Fruit fly (Drosophila melanogaster) whole organism, wandering third instar larva: ENCODE measurements around the gene Hira.
A peak's percentile ranks its signal among the peaks of the same experiment; 100 is the strongest.

Experiments
- Abd-B ChIP-seq: fragments of >200 bp; optimal IDR thresholded peaks from 2 replicates; lab custom pipeline; 2017; ENCODE audit warnings: missing biosample characterization, missing genetic modification characterization
- CG32264 ChIP-seq: fragments of 200-800 bp; sonication (Bioruptor generic); optimal IDR thresholded peaks from 2 replicates; lab custom pipeline; 2016; ENCODE audit warnings: missing biosample characterization, missing genetic modification characterization
- CG9705 ChIP-seq: fragments of 200-800 bp; sonication (Bioruptor generic); optimal IDR thresholded peaks from 2 replicates; lab custom pipeline; 2018; ENCODE audit warnings: missing biosample characterization, mild to moderate bottlenecking, missing genetic modification characterization
- CrebA ChIP-seq: fragments of 200-800 bp; sonication (Bioruptor generic); optimal IDR thresholded peaks from 2 replicates; lab custom pipeline; 2016; ENCODE audit warnings: missing biosample characterization, mild to moderate bottlenecking, missing genetic modification characterization, borderline replicate concordance
- Dfd ChIP-seq: fragments of >200 bp; optimal IDR thresholded peaks from 2 replicates; lab custom pipeline; 2017; ENCODE audit warnings: missing biosample characterization, missing genetic modification characterization
- Dif ChIP-seq: fragments of 200-275, 200-300 bp; sonication (Bioruptor generic); optimal IDR thresholded peaks from 2 replicates; lab custom pipeline; 2018; ENCODE audit warnings: missing biosample characterization, missing genetic modification characterization; ENCODE audit not compliant: partially characterized antibody
- GATAd ChIP-seq: sonication (Bioruptor generic); optimal IDR thresholded peaks from 2 replicates; lab custom pipeline; 2016; ENCODE audit warnings: missing biosample characterization, missing genetic modification characterization
- HLH106 ChIP-seq: fragments of 200-800 bp; optimal IDR thresholded peaks from 3 replicates; lab custom pipeline; 2019; ENCODE audit warnings: missing biosample characterization, mild to moderate bottlenecking, missing genetic modification characterization, moderate library complexity
- Hnf4 ChIP-seq: fragments of 200-800 bp; sonication (Bioruptor generic); optimal IDR thresholded peaks from 2 replicates; lab custom pipeline; 2016; ENCODE audit warnings: missing biosample characterization, mild to moderate bottlenecking, missing genetic modification characterization
- Hr78 ChIP-seq: fragments of >200 bp; optimal IDR thresholded peaks from 2 replicates; lab custom pipeline; 2017; ENCODE audit warnings: missing biosample characterization, missing genetic modification characterization
- Hr83 ChIP-seq: fragments of 200-300 bp; sonication (Bioruptor generic); optimal IDR thresholded peaks from 2 replicates; lab custom pipeline; 2016; ENCODE audit warnings: missing biosample characterization, mild to moderate bottlenecking, missing genetic modification characterization, moderate library complexity; ENCODE audit not compliant: poor library complexity, severe bottlenecking
- Jra ChIP-seq: sonication (Bioruptor generic); optimal IDR thresholded peaks from 2 replicates; lab custom pipeline; 2016; ENCODE audit warnings: missing biosample characterization, missing genetic modification characterization
- Mio ChIP-seq: sonication (Bioruptor generic); optimal IDR thresholded peaks from 2 replicates; lab custom pipeline; 2016; ENCODE audit warnings: missing biosample characterization, missing genetic modification characterization
- Myc ChIP-seq: fragments of >200 bp; optimal IDR thresholded peaks from 2 replicates; lab custom pipeline; 2017
- N ChIP-seq: fragments of >200 bp; optimal IDR thresholded peaks from 2 replicates; lab custom pipeline; 2018; ENCODE audit warnings: missing biosample characterization, missing external identifiers, missing genetic modification characterization
- OdsH ChIP-seq: fragments of 200-800 bp; sonication (Bioruptor generic); optimal IDR thresholded peaks from 2 replicates; lab custom pipeline; 2016; ENCODE audit warnings: missing biosample characterization, mild to moderate bottlenecking, missing genetic modification characterization
- Rel ChIP-seq, 2 experiments: fragments of 200-800 bp; sonication (Bioruptor generic) in 1 of 2; optimal IDR thresholded peaks; 2 replicates in 1 of 2; 3 replicates in 1 of 2; lab custom pipeline; 2016 to 2019; ENCODE audit warnings: mild to moderate bottlenecking in 2 of 2, missing biosample characterization in 2 of 2, missing genetic modification characterization in 2 of 2, moderate library complexity in 1 of 2
- Sp1 ChIP-seq: fragments of 200-800 bp; sonication (Bioruptor generic); optimal IDR thresholded peaks from 3 replicates; lab custom pipeline; 2019; ENCODE audit warnings: missing biosample characterization, mild to moderate bottlenecking, missing genetic modification characterization, moderate library complexity
- Vsx2 ChIP-seq: fragments of 200-300, 225-300 bp; sonication (Bioruptor generic); optimal IDR thresholded peaks from 2 replicates; lab custom pipeline; 2018; ENCODE audit warnings: missing biosample characterization, missing genetic modification characterization; ENCODE audit not compliant: partially characterized antibody
- br ChIP-seq: fragments of 200-800 bp; sonication (Bioruptor generic); optimal IDR thresholded peaks from 2 replicates; lab custom pipeline; 2016; ENCODE audit warnings: missing biosample characterization, missing genetic modification characterization
- brk ChIP-seq: fragments of 200-800 bp; sonication (Bioruptor generic); optimal IDR thresholded peaks from 2 replicates; lab custom pipeline; 2016; ENCODE audit warnings: missing biosample characterization, mild to moderate bottlenecking, missing genetic modification characterization
- dl ChIP-seq, 2 experiments: fragments of 175-275, 200-275 bp in 1 of 2; fragments of 200-275 bp in 1 of 2; sonication (Bioruptor generic); optimal IDR thresholded peaks; lab custom pipeline; 2018; ENCODE audit warnings: mild to moderate bottlenecking in 2 of 2, missing biosample characterization in 2 of 2, missing genetic modification characterization in 2 of 2, moderate library complexity in 2 of 2; ENCODE audit not compliant: partially characterized antibody in 2 of 2, insufficient read depth in 1 of 2
- dmrt93B ChIP-seq: fragments of 200-800 bp; sonication (Bioruptor generic); optimal IDR thresholded peaks from 2 replicates; lab custom pipeline; 2018; ENCODE audit warnings: missing biosample characterization, mild to moderate bottlenecking, missing genetic modification characterization
- dsf ChIP-seq: sonication (Bioruptor generic); optimal IDR thresholded peaks from 2 replicates; lab custom pipeline; 2016; ENCODE audit warnings: missing biosample characterization, missing genetic modification characterization, borderline replicate concordance
- ey ChIP-seq: fragments of 200-800 bp; sonication (Bioruptor generic); optimal IDR thresholded peaks from 2 replicates; lab custom pipeline; 2016; ENCODE audit warnings: missing biosample characterization, missing genetic modification characterization
- foxo ChIP-seq, 2 experiments: fragments of 200-800 bp; sonication (Bioruptor generic); optimal IDR thresholded peaks; 2 replicates in 1 of 2; 3 replicates in 1 of 2; lab custom pipeline; 2016 to 2017; ENCODE audit warnings: missing biosample characterization in 2 of 2, missing genetic modification characterization in 2 of 2
- fru ChIP-seq: fragments of 200-800 bp; sonication (Bioruptor generic); optimal IDR thresholded peaks from 3 replicates; lab custom pipeline; 2016; ENCODE audit warnings: missing biosample characterization, mild to moderate bottlenecking, missing genetic modification characterization
- h ChIP-seq: fragments of 200-800 bp; sonication (Bioruptor generic); optimal IDR thresholded peaks from 3 replicates; lab custom pipeline; 2016; ENCODE audit warnings: missing biosample characterization, mild to moderate bottlenecking, missing genetic modification characterization
- jim ChIP-seq: fragments of 175-275, 200-325 bp; sonication (Bioruptor generic); optimal IDR thresholded peaks from 2 replicates; lab custom pipeline; 2016; ENCODE audit warnings: missing biosample characterization, mild to moderate bottlenecking, missing genetic modification characterization
- lola ChIP-seq: fragments of >200 bp; optimal IDR thresholded peaks from 2 replicates; lab custom pipeline; 2017; ENCODE audit warnings: missing biosample characterization, missing genetic modification characterization
- pan ChIP-seq: fragments of >200 bp; optimal IDR thresholded peaks from 2 replicates; lab custom pipeline; 2017
- psq ChIP-seq: fragments of 200-800 bp; sonication (Bioruptor generic); optimal IDR thresholded peaks from 3 replicates; lab custom pipeline; 2017; ENCODE audit warnings: missing biosample characterization, mild to moderate bottlenecking, missing genetic modification characterization, moderate library complexity
- rgr ChIP-seq: fragments of 200-800 bp; sonication (Bioruptor generic); optimal IDR thresholded peaks from 3 replicates; lab custom pipeline; 2016; ENCODE audit warnings: missing biosample characterization, mild to moderate bottlenecking, missing genetic modification characterization
- sage ChIP-seq: fragments of 200-800 bp; sonication (Bioruptor generic); optimal IDR thresholded peaks from 2 replicates; lab custom pipeline; 2016; ENCODE audit warnings: missing biosample characterization, mild to moderate bottlenecking, missing genetic modification characterization
- sv ChIP-seq: fragments of 200-800 bp; sonication (Bioruptor generic); optimal IDR thresholded peaks from 3 replicates; lab custom pipeline; 2016; ENCODE audit warnings: missing biosample characterization, missing genetic modification characterization
- tai ChIP-seq: sonication (Bioruptor generic); optimal IDR thresholded peaks from 2 replicates; lab custom pipeline; 2016; ENCODE audit warnings: missing biosample characterization, missing genetic modification characterization
- usp ChIP-seq: fragments of >200 bp; optimal IDR thresholded peaks from 2 replicates; lab custom pipeline; 2017; ENCODE audit warnings: missing biosample characterization, missing genetic modification characterization
- woc ChIP-seq: sonication (Bioruptor generic); optimal IDR thresholded peaks from 2 replicates; lab custom pipeline; 2016; ENCODE audit warnings: missing biosample characterization, mild to moderate bottlenecking, missing genetic modification characterization

Hira gene

dm6 chrX:7696711-7697654 is 24.9 kb upstream of the Hira start (continued):
- TF ChIP-seq N (GFP tag; lab: Kevin White, UChicago) (no peak), usp (GFP tag; lab: Kevin White, UChicago) (no peak), HLH106 (tag; lab: Kevin White, UChicago) (peak; percentile 97), lola (GFP tag; lab: Kevin White, UChicago) (no peak), woc (GFP tag; lab: Kevin White, UChicago) (peak; percentile 95), foxo (GFP tag; optimal IDR thresholded peaks at IDR 0.05; lab: Kevin White, UChicago) (peak; percentile 83 to 97), fru (peak; percentile 96), sage (GFP tag; lab: Kevin White, UChicago) (peak; percentile 92), Dif (peak; percentile 99), ey (GFP tag; lab: Kevin White, UChicago) (peak; percentile 97), Myc (lab: Kevin White, UChicago) (no peak), Dfd (GFP tag; lab: Kevin White, UChicago) (peak; percentile 79), Mio (GFP tag; lab: Kevin White, UChicago) (peak; percentile 74), Hr83 (peak; percentile 24), Abd-B (GFP tag; lab: Kevin White, UChicago) (no peak), rgr (peak; percentile 97), dl (GFP tag; optimal IDR thresholded peaks at IDR 0.05; lab: Kevin White, UChicago; ENCODE audit: insufficient read depth in 1 of 2, partially characterized antibody in 2 of 2) (peak; percentile 96 to 98)

- peak; percentile 93 for TF ChIP-seq woc (GFP tag; lab: Kevin White, UChicago)
- peak; percentile 83 for TF ChIP-seq dsf (GFP tag; lab: Kevin White, UChicago)
- peak; percentile 97 for TF ChIP-seq Hnf4
- peak; percentile 78 for TF ChIP-seq Rel (GFP tag; optimal IDR thresholded peaks at IDR 0.05; lab: Kevin White, UChicago)
- TF ChIP-seq Rel (tag; optimal IDR thresholded peaks at IDR 0.05; lab: Kevin White, UChicago), result peak; percentile 83
- TF ChIP-seq psq (GFP tag; lab: Kevin White, UChicago), result peak; percentile 97
- TF ChIP-seq N (GFP tag; lab: Kevin White, UChicago), result no peak
- TF ChIP-seq Jra (GFP tag; lab: Kevin White, UChicago), result peak; percentile 93
- peak; percentile 65 for TF ChIP-seq CrebA (GFP tag; lab: Kevin White, UChicago)
- peak; percentile 98 for TF ChIP-seq rgr
- TF ChIP-seq Abd-B (GFP tag; lab: Kevin White, UChicago), result no peak
- TF ChIP-seq h (GFP tag; lab: Kevin White, UChicago), result peak; percentile 98
- no peak for TF ChIP-seq Vsx2
- TF ChIP-seq usp (GFP tag; lab: Kevin White, UChicago), result no peak
- TF ChIP-seq dmrt93B (GFP tag; lab: Kevin White, UChicago), result peak; percentile 96
- peak; percentile 97 for TF ChIP-seq fru
- TF ChIP-seq CG9705 (GFP tag; lab: Kevin White, UChicago), result peak; percentile 91
- TF ChIP-seq HLH106 (tag; lab: Kevin White, UChicago), result peak; percentile 98
- peak; percentile 94 for TF ChIP-seq sv
- peak; percentile 92 for TF ChIP-seq sage (GFP tag; lab: Kevin White, UChicago)
- peak; percentile 98 for TF ChIP-seq Sp1 (GFP tag; lab: Kevin White, UChicago)
- peak; percentile 89 for TF ChIP-seq tai
- no peak for TF ChIP-seq dl (GFP tag; optimal IDR thresholded peaks at IDR 0.05; lab: Kevin White, UChicago; ENCODE audit: insufficient read depth in 1 of 2, partially characterized antibody in 2 of 2)
- TF ChIP-seq Mio (GFP tag; lab: Kevin White, UChicago), result peak; percentile 32
- TF ChIP-seq lola (GFP tag; lab: Kevin White, UChicago), result no peak
- TF ChIP-seq OdsH (GFP tag; lab: Kevin White, UChicago), result peak; percentile 97
- no peak for TF ChIP-seq pan
- no peak for TF ChIP-seq Hr78
- TF ChIP-seq CG32264, result peak; percentile 80
- TF ChIP-seq Hr83, result peak; percentile 63
- TF ChIP-seq jim (GFP tag; lab: Kevin White, UChicago), result no peak
- peak; percentile 96 for TF ChIP-seq ey (GFP tag; lab: Kevin White, UChicago)
- TF ChIP-seq foxo (GFP tag; optimal IDR thresholded peaks at IDR 0.05; lab: Kevin White, UChicago), result peak; percentile 70 to 98
- peak; percentile 85 for TF ChIP-seq brk (GFP tag; lab: Kevin White, UChicago)
- peak; percentile 96 for TF ChIP-seq br (GFP tag; lab: Kevin White, UChicago)
- TF ChIP-seq Myc (lab: Kevin White, UChicago), result no peak
- peak; percentile 35 for TF ChIP-seq Dif
- peak; percentile 89 for TF ChIP-seq GATAd (GFP tag; lab: Kevin White, UChicago)
- TF ChIP-seq Dfd (GFP tag; lab: Kevin White, UChicago), result peak; percentile 81
These were observed 23.7 kb upstream of the Hira start for dm6 chrX:7698000-7698896.
